Fruit fly (Drosophila melanogaster) whole organism: Measurements from ENCODE around the gene psd.

ENCODE experiments used
- CG8478 ChIP-seq: fragments of >200 bp; optimal IDR thresholded peaks from 2 replicates; lab custom pipeline; 2018; ENCODE audit warnings: inconsistent platforms
- Dll ChIP-seq: fragments of >200 bp; optimal IDR thresholded peaks from 2 replicates; lab custom pipeline; 2017
- EcR ChIP-seq, 2 experiments: fragments of >200 bp; optimal IDR thresholded peaks; 2 replicates each; lab custom pipeline; 2017; ENCODE audit warnings: missing biosample characterization in 2 of 2, missing genetic modification characterization in 2 of 2, missing genetic modification reagents in 2 of 2
- pan ChIP-seq: fragments of >200 bp; optimal IDR thresholded peaks from 2 replicates; lab custom pipeline; 2017
- psq ChIP-seq: fragments of >200 bp; optimal IDR thresholded peaks from 2 replicates; lab custom pipeline; 2017

- TF ChIP-seq CG8478 (lab: Kevin White, UChicago) (no peak), EcR (GFP tag; optimal IDR thresholded peaks at IDR 0.05; lab: Kevin White, UChicago) (no peak), Dll (lab: Kevin White, UChicago) (no peak), pan (lab: Kevin White, UChicago) (no peak), psq (lab: Kevin White, UChicago) (no peak)
Measured at dm6 chr2L:5986094-5986493, 21.3 kb upstream of the psd start, which contains the start of gene ifc.
